Fruit fly (Drosophila melanogaster) Kc167 (cell line): ENCODE results near the gene Cht11.

ENCODE experiments used
- Myc ChIP-seq: fragments of >200 bp; optimal IDR thresholded peaks from 2 replicates; lab custom pipeline; 2017; ENCODE audit warnings: missing external identifiers
- h ChIP-seq: fragments of >200 bp; optimal IDR thresholded peaks from 3 replicates; lab custom pipeline; 2018; ENCODE audit warnings: missing external identifiers
- insv ChIP-seq: fragments of >200 bp; optimal IDR thresholded peaks from 3 replicates; lab custom pipeline; 2018; ENCODE audit warnings: missing external identifiers
- psq ChIP-seq: fragments of >200 bp; optimal IDR thresholded peaks from 2 replicates; lab custom pipeline; 2017; ENCODE audit warnings: missing external identifiers
- ttk ChIP-seq: sonication (Bioruptor generic); optimal IDR thresholded peaks from 2 replicates; lab custom pipeline; 2017; ENCODE audit warnings: missing external identifiers

DNA sequence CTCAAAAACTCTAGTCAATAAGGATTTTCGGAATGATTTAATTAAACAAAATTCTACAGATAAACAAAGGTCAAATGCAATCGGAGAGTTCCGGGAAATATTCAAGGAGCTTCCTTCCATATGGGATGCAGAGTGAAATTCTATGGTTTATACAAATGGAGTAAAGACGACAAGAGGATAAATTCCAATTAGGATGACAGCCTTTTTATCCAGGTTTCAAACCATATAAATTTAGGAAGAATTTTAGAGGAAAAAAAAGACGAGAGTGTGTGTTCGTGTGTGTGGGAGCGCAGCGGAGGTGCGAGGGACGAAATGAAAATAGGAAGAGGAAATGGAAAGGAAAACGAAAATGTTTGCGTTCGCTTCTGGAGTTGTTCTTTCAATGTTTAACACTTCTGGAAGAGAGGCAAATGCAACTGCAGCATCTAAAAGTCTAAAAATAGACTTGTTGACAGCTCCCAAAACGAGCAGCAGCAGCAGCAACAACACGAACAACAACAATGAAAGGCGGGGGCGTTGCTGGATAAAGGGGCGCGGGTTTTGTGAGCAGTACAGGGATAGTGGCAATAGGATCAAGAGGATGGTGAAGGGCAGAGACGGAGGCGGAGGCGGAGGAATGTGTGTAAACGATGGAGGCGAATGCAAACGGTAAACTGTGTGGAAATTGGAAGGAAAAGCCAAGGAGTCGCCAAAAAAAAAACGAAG is 46.8 kb downstream of the Cht11 start:
- TF ChIP-seq Myc (lab: Kevin White, UChicago) (no peak), psq (no peak), h (lab: Kevin White, UChicago) (no peak), insv (lab: Kevin White, UChicago) (no peak), ttk (lab: Kevin White, UChicago) (no peak)
